Fruit fly (Drosophila melanogaster): ENCODE data around the gene Hsp67Bc.

The Hsp67Bc gene

DNA sequence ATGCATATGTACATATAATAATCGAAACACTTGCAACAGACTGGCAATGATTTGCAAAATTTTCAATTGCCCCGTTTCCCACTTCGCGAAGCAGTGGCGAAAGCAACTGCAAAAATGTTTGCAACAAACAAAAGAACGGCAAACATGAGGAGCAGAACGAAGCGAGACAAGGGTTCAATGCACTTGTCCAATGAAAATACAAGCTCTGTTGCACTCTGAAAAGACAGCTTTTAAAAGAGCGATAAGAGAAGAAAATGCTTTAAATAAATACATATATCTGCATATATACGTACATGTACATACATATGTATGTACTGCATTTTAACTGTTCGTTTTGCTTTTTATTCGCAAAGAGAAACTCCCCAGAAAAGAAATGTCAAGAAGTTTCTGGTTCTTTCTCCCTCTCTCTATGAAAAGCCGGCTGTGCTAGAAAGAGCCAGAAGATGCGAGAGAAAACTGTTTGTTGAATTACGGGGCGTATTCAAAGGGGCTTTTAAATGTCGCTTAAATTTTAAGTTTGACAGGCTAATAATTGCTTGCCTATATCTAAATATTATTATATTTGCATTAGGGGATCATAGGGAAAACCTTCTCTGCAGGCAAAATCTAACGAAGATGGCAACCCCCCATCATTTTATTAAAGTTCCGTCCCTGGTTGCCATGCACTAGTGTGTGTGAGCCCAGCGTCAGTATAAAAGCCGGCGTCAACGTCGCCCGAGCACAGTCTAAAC, 11.2 kb upstream of the Hsp67Bc start, which contains the start of gene Hsp27 (continued):
- peak; percentile 86 for TF ChIP-seq ham (GFP tag; IDR thresholded peaks at IDR 0.05)
- TF ChIP-seq C15 (GFP tag; IDR thresholded peaks at IDR 0.05): peak; percentile 96
- TF ChIP-seq BtbVII (GFP tag; optimal IDR thresholded peaks at IDR 0.05): peak; percentile 96
- no peak for TF ChIP-seq cad (GFP tag; optimal IDR thresholded peaks at IDR 0.05)
- TF ChIP-seq CG7786 (GFP tag; optimal IDR thresholded peaks at IDR 0.05): peak; percentile 88
- peak; percentile 96 to 99 for TF ChIP-seq Pdp1 (GFP tag; optimal IDR thresholded peaks at IDR 0.05)
- peak; percentile 97 for TF ChIP-seq CG8765 (GFP tag; IDR thresholded peaks at IDR 0.05)
- peak; percentile 98 for TF ChIP-seq CG3407 (GFP tag; optimal IDR thresholded peaks at IDR 0.05)
- TF ChIP-seq dpn (GFP tag; optimal IDR thresholded peaks at IDR 0.05): peak; percentile 96 to 98
- TF ChIP-seq CG9437 (GFP tag; optimal IDR thresholded peaks at IDR 0.05): peak; percentile 92
- TF ChIP-seq odd (GFP tag; optimal IDR thresholded peaks at IDR 0.05): peak; percentile 95
- peak; percentile 97 for TF ChIP-seq CG16815 (GFP tag; optimal IDR thresholded peaks at IDR 0.05)
- peak; percentile 31; the same call in 1 of the 3 replicates for TF ChIP-seq CG34224 (GFP tag; IDR thresholded peaks at IDR 0.05; ENCODE audit: partially characterized antibody)
- TF ChIP-seq vvl (GFP tag; IDR thresholded peaks at IDR 0.05): peak; percentile 99
- peak; percentile 98 for TF ChIP-seq CG4820 (GFP tag; optimal IDR thresholded peaks at IDR 0.05)
- TF ChIP-seq Gug (GFP tag; IDR thresholded peaks at IDR 0.05): peak; percentile 99
- peak in 1 of 3 experiments; percentile 94 for TF ChIP-seq Stat92E (GFP tag; optimal IDR thresholded peaks at IDR 0.05)
- TF ChIP-seq ssp (GFP tag; IDR thresholded peaks at IDR 0.05): peak; percentile 94
- TF ChIP-seq CG4854 (GFP tag; optimal IDR thresholded peaks at IDR 0.05): peak; percentile 96
- peak; percentile 92 for TF ChIP-seq CG10565 (GFP tag; optimal IDR thresholded peaks at IDR 0.05)
- TF ChIP-seq z (GFP tag; IDR thresholded peaks at IDR 0.05): peak; percentile 78; the same call in 2 of the 3 replicates
- peak; percentile 99 for TF ChIP-seq sens (GFP tag)
- TF ChIP-seq fd96Cb (tag; optimal IDR thresholded peaks at IDR 0.05): peak; percentile 99
- peak; percentile 74 for TF ChIP-seq shn (GFP tag; optimal IDR thresholded peaks at IDR 0.05)
- TF ChIP-seq CG3995 (GFP tag; optimal IDR thresholded peaks at IDR 0.05): peak; percentile 80
- peak; percentile 92 for TF ChIP-seq TFAM (GFP tag; optimal IDR thresholded peaks at IDR 0.05)
- TF ChIP-seq wek (GFP tag; optimal IDR thresholded peaks at IDR 0.05): peak; percentile 80
- TF ChIP-seq org-1 (GFP tag; optimal IDR thresholded peaks at IDR 0.05): peak; percentile 97
- TF ChIP-seq B-H2 (GFP tag; optimal IDR thresholded peaks at IDR 0.05): peak; percentile 75
- TF ChIP-seq CG18011 (GFP tag; optimal IDR thresholded peaks at IDR 0.05): peak; percentile 89
- TF ChIP-seq jumu (GFP tag; optimal IDR thresholded peaks at IDR 0.05): peak; percentile 96
- TF ChIP-seq CG12071 (GFP tag; optimal IDR thresholded peaks at IDR 0.05): peak; percentile 97
- peak; percentile 92 for TF ChIP-seq psq (GFP tag; optimal IDR thresholded peaks at IDR 0.05)
- no peak for TF ChIP-seq Neu2 (GFP tag; optimal IDR thresholded peaks at IDR 0.05; ENCODE audit: borderline replicate concordance)
- peak; percentile 99 for TF ChIP-seq CG2199 (GFP tag; IDR thresholded peaks at IDR 0.05)
- TF ChIP-seq Hr3 (GFP tag; optimal IDR thresholded peaks at IDR 0.05): peak; percentile 98
- peak; percentile 99 for TF ChIP-seq Xbp1 (GFP tag; optimal IDR thresholded peaks at IDR 0.05)
- peak; percentile 65 for TF ChIP-seq NC2α (GFP tag; optimal IDR thresholded peaks at IDR 0.05)
- TF ChIP-seq NFAT (GFP tag; IDR thresholded peaks at IDR 0.05): peak; percentile 97
- no peak for TF ChIP-seq zen2 (GFP tag; IDR thresholded peaks at IDR 0.05; ENCODE audit: partially characterized antibody)
- peak; percentile 99 for TF ChIP-seq slbo (GFP tag; IDR thresholded peaks at IDR 0.05)
- TF ChIP-seq sens-2 (GFP tag; IDR thresholded peaks at IDR 0.05): peak; percentile 97
- no peak for TF ChIP-seq Sin3A (optimal IDR thresholded peaks at IDR 0.05)
- peak; percentile 93 for TF ChIP-seq CG11696 (GFP tag; IDR thresholded peaks at IDR 0.05)
- peak; percentile 89 for TF ChIP-seq ERR (GFP tag; optimal IDR thresholded peaks at IDR 0.05)
- TF ChIP-seq CG17612 (GFP tag; IDR thresholded peaks at IDR 0.05): peak; percentile 96
- peak; percentile 97 for TF ChIP-seq HHEX (GFP tag; optimal IDR thresholded peaks at IDR 0.05)
- TF ChIP-seq ara (GFP tag; IDR thresholded peaks at IDR 0.05): peak; percentile 99
- peak; percentile 98 for TF ChIP-seq CG1529 (GFP tag; optimal IDR thresholded peaks at IDR 0.05)
- peak; percentile 96 for TF ChIP-seq so (GFP tag; IDR thresholded peaks at IDR 0.05)

Data from whole organism, embryonic.